Worm (Caenorhabditis elegans): ENCODE results near the gene str-52.

The str-52 gene

ce11 chrV:2179214-2179613, 33.3 kb upstream of the str-52 start, which contains the start of gene cyp-33C1:
Gene cyp-33C1 (plus strand): TSS chrV:2179514.
- TF ChIP-seq nhr-23 (tag; optimal IDR thresholded peaks at IDR 0.05) = no peak
- TF ChIP-seq nhr-77 (tag; optimal IDR thresholded peaks at IDR 0.05) = no peak
- TF ChIP-seq pha-4 (tag; optimal IDR thresholded peaks at IDR 0.05) = no peak
- no peak for TF ChIP-seq nhr-12 (tag; optimal IDR thresholded peaks at IDR 0.05)

ce11 chrV:2177307-2177764, 31.4 kb upstream of the str-52 start, which contains the start of gene srbc-17:
Gene srbc-17 (plus strand): TSS chrV:2177714.
- TF ChIP-seq zag-1 (tag; optimal IDR thresholded peaks at IDR 0.05) = no peak
- TF ChIP-seq elt-3 (tag; optimal IDR thresholded peaks at IDR 0.05) = no peak
- no peak for TF ChIP-seq ceh-9 (tag; optimal IDR thresholded peaks at IDR 0.05)
- no peak for TF ChIP-seq hmg-11 (tag; optimal IDR thresholded peaks at IDR 0.05)
- TF ChIP-seq sea-2 (GFP tag; optimal IDR thresholded peaks at IDR 0.05) = no peak
- TF ChIP-seq egl-5 (tag; optimal IDR thresholded peaks at IDR 0.05) = no peak
- no peak for TF ChIP-seq skn-1 (tag; optimal IDR thresholded peaks at IDR 0.05)
- TF ChIP-seq fkh-2 (tag; optimal IDR thresholded peaks at IDR 0.05) = no peak
- TF ChIP-seq mdl-1 (tag; optimal IDR thresholded peaks at IDR 0.05) = no peak
- no peak for TF ChIP-seq nhr-237 (tag; optimal IDR thresholded peaks at IDR 0.05)
- no peak for TF ChIP-seq pqm-1 (tag; optimal IDR thresholded peaks at IDR 0.05)
- TF ChIP-seq ztf-4 (tag; optimal IDR thresholded peaks at IDR 0.05) = no peak
- no peak for TF ChIP-seq ZK546.5 (tag; optimal IDR thresholded peaks at IDR 0.05)
- TF ChIP-seq jun-1 (tag; optimal IDR thresholded peaks at IDR 0.05) = no peak
- TF ChIP-seq ceh-28 (tag; optimal IDR thresholded peaks at IDR 0.05) = no peak
- no peak for TF ChIP-seq nhr-77 (tag; optimal IDR thresholded peaks at IDR 0.05)
- TF ChIP-seq nhr-28 (tag; optimal IDR thresholded peaks at IDR 0.05) = no peak
- no peak for TF ChIP-seq unc-39 (tag; optimal IDR thresholded peaks at IDR 0.05)

ce11 chrV:2175242-2175641, 29.3 kb upstream of the str-52 start, which contains the start of gene C45H4.18:
Gene C45H4.18 (plus strand): TSS chrV:2175542.
- TF ChIP-seq pha-4 (tag; optimal IDR thresholded peaks at IDR 0.05) (no peak), ztf-11 (tag; optimal IDR thresholded peaks at IDR 0.05) (no peak), elt-3 (tag; optimal IDR thresholded peaks at IDR 0.05) (no peak)

ce11 chrV:2174465-2174864, 28.5 kb upstream of the str-52 start:
- TF ChIP-seq nfya-1 (tag; optimal IDR thresholded peaks at IDR 0.05; ENCODE audit: insufficient read depth) (no peak), snpc-4 (tag; optimal IDR thresholded peaks at IDR 0.05) (no peak), jun-1 (tag; optimal IDR thresholded peaks at IDR 0.05) (no peak), egl-27 (tag; optimal IDR thresholded peaks at IDR 0.05) (no peak), ZK546.5 (tag; optimal IDR thresholded peaks at IDR 0.05) (no peak), nhr-25 (tag; optimal IDR thresholded peaks at IDR 0.05) (no peak), elt-3 (tag; optimal IDR thresholded peaks at IDR 0.05) (no peak), ceh-82 (tag; optimal IDR thresholded peaks at IDR 0.05) (no peak), nhr-77 (tag; optimal IDR thresholded peaks at IDR 0.05) (no peak), ceh-16 (tag; optimal IDR thresholded peaks at IDR 0.05) (no peak)

ce11 chrV:2166679-2167078, 20.7 kb upstream of the str-52 start, which contains the start of gene srbc-19:
Gene srbc-19 (minus strand): TSS chrV:2166779.
- TF ChIP-seq nhr-28 (tag; optimal IDR thresholded peaks at IDR 0.05) = no peak

- TF ChIP-seq lin-15B (tag; optimal IDR thresholded peaks at IDR 0.05) = no peak
- no peak for TF ChIP-seq ZK546.5 (tag; optimal IDR thresholded peaks at IDR 0.05)
- TF ChIP-seq ceh-16 (tag; optimal IDR thresholded peaks at IDR 0.05) = no peak
- no peak for TF ChIP-seq zag-1 (tag; optimal IDR thresholded peaks at IDR 0.05)
- no peak for TF ChIP-seq elt-2 (tag; optimal IDR thresholded peaks at IDR 0.05)
- TF ChIP-seq egl-5 (tag; optimal IDR thresholded peaks at IDR 0.05) = no peak
These were observed 17.8 kb upstream of the str-52 start, which contains the start of gene str-255 for ce11 chrV:2163735-2164134. Gene str-255 (minus strand): TSS chrV:2163835.

- TF ChIP-seq lsy-12 (tag; optimal IDR thresholded peaks at IDR 0.05) = no peak
- no peak for TF ChIP-seq elt-2 (tag; optimal IDR thresholded peaks at IDR 0.05)
- TF ChIP-seq pha-4 (tag; optimal IDR thresholded peaks at IDR 0.05) = no peak
- TF ChIP-seq egl-27 (tag; optimal IDR thresholded peaks at IDR 0.05) = no peak
- TF ChIP-seq nhr-12 (tag; optimal IDR thresholded peaks at IDR 0.05) = no peak
- no peak for TF ChIP-seq ceh-16 (tag; optimal IDR thresholded peaks at IDR 0.05)
- TF ChIP-seq hmg-11 (tag; optimal IDR thresholded peaks at IDR 0.05) = no peak
- no peak for TF ChIP-seq nhr-23 (tag; optimal IDR thresholded peaks at IDR 0.05)
- TF ChIP-seq nfya-1 (tag; optimal IDR thresholded peaks at IDR 0.05; ENCODE audit: insufficient read depth) = no peak
- TF ChIP-seq nhr-43 (tag; optimal IDR thresholded peaks at IDR 0.05; ENCODE audit: poor library complexity, severe bottlenecking) = no peak
- no peak for TF ChIP-seq elt-3 (tag; optimal IDR thresholded peaks at IDR 0.05)
- no peak for TF ChIP-seq nhr-11 (tag; optimal IDR thresholded peaks at IDR 0.05)
- TF ChIP-seq fkh-2 (tag; optimal IDR thresholded peaks at IDR 0.05) = no peak
- TF ChIP-seq mml-1 (tag; optimal IDR thresholded peaks at IDR 0.05) = no peak
- TF ChIP-seq skn-1 (tag; optimal IDR thresholded peaks at IDR 0.05) = no peak
- TF ChIP-seq aly-2 (tag; optimal IDR thresholded peaks at IDR 0.05) = no peak
- TF ChIP-seq nhr-25 (tag; optimal IDR thresholded peaks at IDR 0.05) = no peak
These were observed 13.4 kb upstream of the str-52 start, which contains the start of gene C45H4.14 for ce11 chrV:2159331-2159730. Gene C45H4.14 (minus strand): TSS chrV:2159431.

Measured in whole organism, L3 larva.